Worm (Caenorhabditis elegans): ENCODE data around the gene skr-16.

skr-16 gene

DNA sequence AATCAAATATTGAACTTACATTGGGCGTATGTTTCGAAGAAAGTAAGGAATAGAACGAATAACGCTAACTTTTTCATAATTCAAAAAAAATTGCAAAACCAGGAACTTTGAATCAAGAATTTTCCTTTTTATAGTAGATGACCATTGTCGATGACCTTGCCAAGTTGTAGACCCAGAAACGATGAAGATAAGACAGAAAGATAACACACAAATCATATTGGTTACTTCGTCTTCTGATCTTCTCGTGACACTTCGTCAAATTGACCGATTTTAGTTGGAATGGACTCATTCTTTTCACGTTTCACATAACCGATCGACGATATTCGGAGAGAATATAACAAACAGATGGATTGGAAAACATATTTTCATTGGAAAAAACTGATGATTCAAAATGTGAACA, 36.7 kb upstream of the skr-16 start, which contains the start of gene grsp-3:
Gene grsp-3 (minus strand): TSS at position 149 of the 400 bp plus-strand sequence.
- peak; percentile 7 for TF ChIP-seq rnt-1 (tag; optimal IDR thresholded peaks at IDR 0.05)
- TF ChIP-seq zip-4 (GFP tag; optimal IDR thresholded peaks at IDR 0.05) = no peak
- no peak for TF ChIP-seq skn-1 (tag; optimal IDR thresholded peaks at IDR 0.05)
- TF ChIP-seq dpl-1 (GFP tag; optimal IDR thresholded peaks at IDR 0.05) = peak in 1 of 3 experiments; percentile 26
- TF ChIP-seq blmp-1 (tag; optimal IDR thresholded peaks at IDR 0.05) = peak; percentile 80
- TF ChIP-seq mep-1 (tag; optimal IDR thresholded peaks at IDR 0.05) = peak; percentile 39
- TF ChIP-seq lin-35 (GFP tag; optimal IDR thresholded peaks at IDR 0.05) = peak in 1 of 2 experiments; percentile 43
- TF ChIP-seq tbx-2 (tag; optimal IDR thresholded peaks at IDR 0.05) = peak; percentile 18
- peak in 2 of 6 experiments; percentile 59 to 95 for TF ChIP-seq elt-3 (tag; optimal IDR thresholded peaks at IDR 0.05)
- TF ChIP-seq nhr-71 (tag; optimal IDR thresholded peaks at IDR 0.05) = peak; percentile 59
- peak; percentile 39 for TF ChIP-seq unc-130 (tag; optimal IDR thresholded peaks at IDR 0.05)
- TF ChIP-seq ceh-88 (GFP tag; IDR thresholded peaks at IDR 0.05) = no peak
- peak; percentile 60 for TF ChIP-seq nhr-20 (tag; optimal IDR thresholded peaks at IDR 0.05)
- TF ChIP-seq snu-23 (GFP tag; optimal IDR thresholded peaks at IDR 0.05) = peak; percentile 57
- peak; percentile 1 to 33 for TF ChIP-seq lsy-2 (tag; optimal IDR thresholded peaks at IDR 0.05)
- peak; percentile 89 for TF ChIP-seq nhr-85 (tag)
- no peak for TF ChIP-seq vab-15 (tag; optimal IDR thresholded peaks at IDR 0.05)
- no peak for TF ChIP-seq aha-1 (tag; optimal IDR thresholded peaks at IDR 0.05)
- peak in 1 of 2 experiments; percentile 32 for TF ChIP-seq mdl-1 (tag; optimal IDR thresholded peaks at IDR 0.05)
- no peak for TF ChIP-seq lin-15B (tag; optimal IDR thresholded peaks at IDR 0.05)
- TF ChIP-seq lin-14 (GFP tag; optimal IDR thresholded peaks at IDR 0.05) = peak; percentile 60

DNA sequence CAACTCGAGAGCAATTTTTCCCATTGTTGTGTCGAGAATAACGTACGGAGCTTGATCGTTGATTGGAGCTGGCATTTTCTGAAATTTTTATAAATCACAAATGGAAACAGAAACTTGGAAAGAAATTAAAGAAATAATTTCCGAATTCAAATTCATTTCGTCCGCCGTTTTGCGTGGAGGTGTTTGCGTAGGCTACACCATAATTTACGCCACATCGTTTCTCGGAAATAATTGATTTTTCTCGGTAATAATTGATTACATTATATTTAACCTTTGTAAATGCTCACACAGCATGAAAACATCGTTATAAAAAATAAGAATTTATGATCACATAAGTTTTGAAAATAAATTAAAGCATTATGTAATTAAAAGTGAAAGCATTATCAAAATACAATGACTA, 35.4 kb upstream of the skr-16 start, which contains the start of gene cyn-12:
Gene cyn-12 (minus strand): TSS at position 78 of the 400 bp plus-strand sequence.
- TF ChIP-seq rnt-1 (tag; optimal IDR thresholded peaks at IDR 0.05) (no peak), efl-1 (optimal IDR thresholded peaks at IDR 0.05) (peak; percentile 15 to 52), efl-1 (GFP tag; optimal IDR thresholded peaks at IDR 0.05 in 1 of 2) (peak; percentile 52 to 93), nhr-20 (tag; optimal IDR thresholded peaks at IDR 0.05) (peak; percentile 38), unc-130 (tag; optimal IDR thresholded peaks at IDR 0.05) (peak; percentile 52), lin-35 (GFP tag; optimal IDR thresholded peaks at IDR 0.05) (peak; percentile 19 to 46), F16B12.6 (tag; optimal IDR thresholded peaks at IDR 0.05) (peak; percentile 85), ceh-88 (GFP tag; IDR thresholded peaks at IDR 0.05) (no peak), nhr-12 (tag; optimal IDR thresholded peaks at IDR 0.05) (no peak), nhr-90 (tag; optimal IDR thresholded peaks at IDR 0.05; ENCODE audit: poor library complexity) (no peak), swsn-7 (tag; optimal IDR thresholded peaks at IDR 0.05) (peak; percentile 31), fkh-10 (GFP tag; optimal IDR thresholded peaks at IDR 0.05) (no peak), snu-23 (GFP tag; optimal IDR thresholded peaks at IDR 0.05) (peak; percentile 55), lin-14 (GFP tag; optimal IDR thresholded peaks at IDR 0.05) (peak; percentile 11), nhr-47 (tag; optimal IDR thresholded peaks at IDR 0.05) (peak; percentile 52), lin-15B (tag; optimal IDR thresholded peaks at IDR 0.05) (peak; percentile 7), C04F5.9 (tag; optimal IDR thresholded peaks at IDR 0.05) (no peak), lsy-2 (tag; optimal IDR thresholded peaks at IDR 0.05) (peak; percentile 41 to 55), unc-62 (GFP tag; optimal IDR thresholded peaks at IDR 0.05) (no peak), nhr-71 (tag; optimal IDR thresholded peaks at IDR 0.05) (peak; percentile 56), dpl-1 (GFP tag; optimal IDR thresholded peaks at IDR 0.05) (peak in 2 of 3 experiments; percentile 48 to 58), tbx-2 (tag; optimal IDR thresholded peaks at IDR 0.05) (peak; percentile 6)

ce11 chrIV:7133983-7134382, 34.5 kb upstream of the skr-16 start, which contains the start of gene mutd-1:
Gene mutd-1 (minus strand): TSS chrIV:7134083.
- TF ChIP-seq ztf-4 (tag; optimal IDR thresholded peaks at IDR 0.05) = no peak
- TF ChIP-seq jun-1 (tag; optimal IDR thresholded peaks at IDR 0.05) = no peak

ce11 chrIV:7139143-7139542, 29.4 kb upstream of the skr-16 start:
- TF ChIP-seq ceh-8 (GFP tag; optimal IDR thresholded peaks at IDR 0.05) (no peak), C16A3.4 (tag; optimal IDR thresholded peaks at IDR 0.05) (no peak), lin-15B (tag; optimal IDR thresholded peaks at IDR 0.05) (no peak), unc-130 (tag; optimal IDR thresholded peaks at IDR 0.05) (no peak), hpl-2 (GFP tag; optimal IDR thresholded peaks at IDR 0.05) (no peak), pax-3 (tag; optimal IDR thresholded peaks at IDR 0.05) (no peak), grh-1 (GFP tag; IDR thresholded peaks at IDR 0.05) (no peak), dpl-1 (GFP tag; optimal IDR thresholded peaks at IDR 0.05) (no peak), ztf-11 (tag; optimal IDR thresholded peaks at IDR 0.05) (no peak), snpc-4 (tag; optimal IDR thresholded peaks at IDR 0.05) (no peak), C04F5.9 (tag; optimal IDR thresholded peaks at IDR 0.05) (no peak), tbx-2 (tag; optimal IDR thresholded peaks at IDR 0.05) (no peak), lsy-2 (tag; optimal IDR thresholded peaks at IDR 0.05) (no peak), nhr-11 (tag; optimal IDR thresholded peaks at IDR 0.05) (no peak), isw-1 (GFP tag; IDR thresholded peaks at IDR 0.05) (no peak)
